Worm (Caenorhabditis elegans) whole organism, late embryonic: ENCODE measurements around the gene C31E10.6.

Experiments used
- ceh-24 ChIP-seq: sonication (generic microtip); optimal IDR thresholded peaks from 2 replicates; lab custom pipeline; 2016; ENCODE audit warnings: mild to moderate bottlenecking, missing genetic modification characterization, missing compliant biosample characterization
- nfya-1 ChIP-seq: sonication (generic microtip); optimal IDR thresholded peaks from 2 replicates; lab custom pipeline; 2017; ENCODE audit warnings: missing genetic modification characterization, mild to moderate bottlenecking, missing compliant biosample characterization, antibody characterized with exemption, moderate library complexity
- sdc-2 ChIP-seq: sonication (generic microtip); optimal IDR thresholded peaks from 2 replicates; lab custom pipeline; 2016; ENCODE audit warnings: missing genotype, missing genetic modification characterization, missing compliant biosample characterization
- ttx-3 ChIP-seq: sonication (generic microtip); optimal IDR thresholded peaks from 2 replicates; lab custom pipeline; 2016; ENCODE audit warnings: missing genetic modification reagents, missing genetic modification characterization, missing compliant biosample characterization

DNA sequence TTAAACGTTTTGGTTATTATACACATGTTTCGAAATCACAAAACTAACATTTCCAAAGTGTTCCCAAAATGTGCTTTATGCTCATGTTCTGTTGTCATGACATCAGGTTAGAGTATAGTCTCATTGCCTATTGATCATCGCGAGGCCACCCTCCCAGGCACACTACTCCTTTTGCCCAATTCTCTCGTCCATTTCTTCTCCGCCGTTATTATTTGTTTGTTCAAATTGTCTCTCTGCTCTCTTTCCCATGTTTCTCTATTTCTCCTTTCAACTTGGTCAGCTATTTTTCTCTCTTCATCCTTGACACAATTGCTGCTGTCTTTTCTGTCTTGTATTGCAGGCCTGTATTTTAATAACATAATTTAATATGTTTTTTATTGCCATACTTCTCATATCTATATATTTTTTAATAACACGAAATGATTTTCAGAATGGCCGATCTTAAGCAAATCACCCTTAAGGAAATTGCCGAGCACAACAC, 5.4 kb downstream of the C31E10.6 start, which contains the start of gene cytb-5.1:
- TF ChIP-seq ceh-24 (tag; lab: Kevin White, UChicago) (no peak), ttx-3 (tag; lab: Kevin White, UChicago) (no peak), nfya-1 (no peak), sdc-2 (tag; lab: Kevin White, UChicago) (no peak)
